Fruit fly (Drosophila melanogaster): Measurements from ENCODE around the gene Osi13.

Osi13 gene

dm6 chr3R:6309676-6310075 is 18.1 kb downstream of the Osi13 start, which contains the start of gene CG31560:
Gene CG31560 (plus strand): TSS chr3R:6309976.
- TF ChIP-seq Pif1B (GFP tag; optimal IDR thresholded peaks at IDR 0.05) = no peak
- no peak for TF ChIP-seq CG8301 (tag; optimal IDR thresholded peaks at IDR 0.05)
- TF ChIP-seq CG32121 (GFP tag; IDR thresholded peaks at IDR 0.05) = no peak
- TF ChIP-seq fd96Ca (GFP tag; IDR thresholded peaks at IDR 0.05) = no peak
- no peak for TF ChIP-seq CG14655 (GFP tag; optimal IDR thresholded peaks at IDR 0.05)
- TF ChIP-seq CG15710 (tag; optimal IDR thresholded peaks at IDR 0.05) = no peak
- TF ChIP-seq rn (GFP tag; IDR thresholded peaks at IDR 0.05) = no peak
- TF ChIP-seq CG8159 (tag; optimal IDR thresholded peaks at IDR 0.05) = no peak
- TF ChIP-seq CG9948 (tag; optimal IDR thresholded peaks at IDR 0.05) = no peak
- no peak for TF ChIP-seq CG10348 (GFP tag; IDR thresholded peaks at IDR 0.05)
- no peak for TF ChIP-seq CG13204 (GFP tag; optimal IDR thresholded peaks at IDR 0.05)
- TF ChIP-seq D1 (tag; optimal IDR thresholded peaks at IDR 0.05) = no peak
- TF ChIP-seq Ets98B (GFP tag; IDR thresholded peaks at IDR 0.05) = no peak
- TF ChIP-seq CG17806 (tag; optimal IDR thresholded peaks at IDR 0.05) = no peak
- TF ChIP-seq EcR (GFP tag; optimal IDR thresholded peaks at IDR 0.05) = no peak

dm6 chr3R:6311641-6312259 is 20.2 kb downstream of the Osi13 start, which contains the start of gene Osi17:
Gene Osi17 (plus strand): TSS chr3R:6311772.
- TF ChIP-seq CG34367 (tag; optimal IDR thresholded peaks at IDR 0.05) (no peak), CG14655 (GFP tag; optimal IDR thresholded peaks at IDR 0.05) (no peak), CG4496 (GFP tag; IDR thresholded peaks at IDR 0.05) (0 out of 3 replicates have a peak, but pooled peaks have one; percentile 21)

- TF ChIP-seq fd96Ca (GFP tag; IDR thresholded peaks at IDR 0.05) (no peak), CG12605 (GFP tag; IDR thresholded peaks at IDR 0.05) (no peak), CG10348 (GFP tag; IDR thresholded peaks at IDR 0.05) (no peak), CG32121 (GFP tag; IDR thresholded peaks at IDR 0.05) (no peak), CG34367 (tag; optimal IDR thresholded peaks at IDR 0.05) (no peak), D1 (tag; optimal IDR thresholded peaks at IDR 0.05) (no peak), EcR (GFP tag; optimal IDR thresholded peaks at IDR 0.05) (peak; percentile 63), Pif1A (GFP tag; optimal IDR thresholded peaks at IDR 0.05) (no peak), CG13204 (GFP tag; optimal IDR thresholded peaks at IDR 0.05) (peak; percentile 44), CG17806 (tag; optimal IDR thresholded peaks at IDR 0.05) (no peak), CG8159 (tag; optimal IDR thresholded peaks at IDR 0.05) (no peak), CG15710 (tag; optimal IDR thresholded peaks at IDR 0.05) (no peak), CG9948 (tag; optimal IDR thresholded peaks at IDR 0.05) (no peak), CG4496 (GFP tag; IDR thresholded peaks at IDR 0.05) (0 out of 3 replicates have a peak, but pooled peaks have one; percentile 44), CG14655 (GFP tag; optimal IDR thresholded peaks at IDR 0.05) (no peak), gl (tag; optimal IDR thresholded peaks at IDR 0.05) (no peak)
Measured at dm6 chr3R:6315078-6315477, 23.5 kb downstream of the Osi13 start.

dm6 chr3R:6329774-6330298 is 38.3 kb downstream of the Osi13 start, which contains the start of gene Osi18:
Gene Osi18 (plus strand): TSS chr3R:6330248.
- TF ChIP-seq CG15710 (tag; optimal IDR thresholded peaks at IDR 0.05) (no peak), D1 (tag; optimal IDR thresholded peaks at IDR 0.05) (no peak), Pif1B (GFP tag; optimal IDR thresholded peaks at IDR 0.05) (no peak), CG8159 (tag; optimal IDR thresholded peaks at IDR 0.05) (no peak), rn (GFP tag; IDR thresholded peaks at IDR 0.05) (no peak), Snoo (tag; optimal IDR thresholded peaks at IDR 0.05) (no peak), CG13204 (GFP tag; optimal IDR thresholded peaks at IDR 0.05) (no peak), gl (tag; optimal IDR thresholded peaks at IDR 0.05) (no peak), CG9948 (tag; optimal IDR thresholded peaks at IDR 0.05) (no peak), CG14655 (GFP tag; optimal IDR thresholded peaks at IDR 0.05) (no peak), fd96Ca (GFP tag; IDR thresholded peaks at IDR 0.05) (no peak), CG10348 (GFP tag; IDR thresholded peaks at IDR 0.05) (no peak), CG34367 (tag; optimal IDR thresholded peaks at IDR 0.05) (no peak), CG12605 (GFP tag; IDR thresholded peaks at IDR 0.05) (no peak)

dm6 chr3R:6334906-6335433 is 43.4 kb downstream of the Osi13 start, which contains the start of gene Osi19:
Gene Osi19 (plus strand): TSS chr3R:6335362.
- TF ChIP-seq Pif1B (GFP tag; optimal IDR thresholded peaks at IDR 0.05) = no peak
- TF ChIP-seq Snoo (tag; optimal IDR thresholded peaks at IDR 0.05) = no peak
- TF ChIP-seq CG10348 (GFP tag; IDR thresholded peaks at IDR 0.05) = no peak
- TF ChIP-seq D1 (tag; optimal IDR thresholded peaks at IDR 0.05) = peak; percentile 63
- no peak for TF ChIP-seq Ets98B (GFP tag; IDR thresholded peaks at IDR 0.05)

- TF ChIP-seq CG8159 (tag; optimal IDR thresholded peaks at IDR 0.05) (no peak), Pif1B (GFP tag; optimal IDR thresholded peaks at IDR 0.05) (no peak)
Measured at dm6 chr3R:6337397-6337796, 45.9 kb downstream of the Osi13 start.

dm6 chr3R:6339795-6340194 is 48.3 kb downstream of the Osi13 start, which contains the start of gene Osi20:
Gene Osi20 (plus strand): TSS chr3R:6340095.
- TF ChIP-seq CG8301 (tag; optimal IDR thresholded peaks at IDR 0.05) (no peak), CG4496 (GFP tag; IDR thresholded peaks at IDR 0.05) (no peak), CG9948 (tag; optimal IDR thresholded peaks at IDR 0.05) (no peak), CG13204 (GFP tag; optimal IDR thresholded peaks at IDR 0.05) (no peak), CG15710 (tag; optimal IDR thresholded peaks at IDR 0.05) (no peak), Ets98B (GFP tag; IDR thresholded peaks at IDR 0.05) (no peak), CG32121 (GFP tag; IDR thresholded peaks at IDR 0.05) (no peak), CG14655 (GFP tag; optimal IDR thresholded peaks at IDR 0.05) (no peak), gl (tag; optimal IDR thresholded peaks at IDR 0.05) (no peak), rn (GFP tag; IDR thresholded peaks at IDR 0.05) (no peak), CG8159 (tag; optimal IDR thresholded peaks at IDR 0.05) (no peak), D1 (tag; optimal IDR thresholded peaks at IDR 0.05) (no peak), CG34367 (tag; optimal IDR thresholded peaks at IDR 0.05) (no peak)
